Worm (Caenorhabditis elegans): ENCODE data around the gene haf-2.
"Not testable (repeated sequence)": the region's sequence is repeated elsewhere in the genome, so short reads cannot be mapped to it uniquely, and the experiment has no call there.

Gene haf-2

ce11 chrII:7379021-7379420 is 22.8 kb upstream of the haf-2 start, which contains the start of gene C07D10.6:
TSS of gene C07D10.6 (plus strand) at chrII:7379321.
- TF ChIP-seq tra-4 (tag; optimal IDR thresholded peaks at IDR 0.05) (no peak), hmbx-1 (tag; optimal IDR thresholded peaks at IDR 0.05) (no peak), hnd-1 (tag; optimal IDR thresholded peaks at IDR 0.05) (no peak), F13C5.2 (tag; optimal IDR thresholded peaks at IDR 0.05) (no peak), aly-1 (tag; optimal IDR thresholded peaks at IDR 0.05) (no peak), pes-1 (GFP tag; IDR thresholded peaks at IDR 0.05) (no peak), ceh-36 (tag; optimal IDR thresholded peaks at IDR 0.05) (no peak), ama-1 (optimal IDR thresholded peaks at IDR 0.05) (no peak), scrt-1 (GFP tag; IDR thresholded peaks at IDR 0.05) (no peak), hmg-4 (GFP tag; optimal IDR thresholded peaks at IDR 0.05) (no peak), tbx-11 (GFP tag; IDR thresholded peaks at IDR 0.05) (no peak), B0310.2 (tag; optimal IDR thresholded peaks at IDR 0.05) (no peak), flt-1 (GFP tag; IDR thresholded peaks at IDR 0.05) (no peak), ets-7 (tag; optimal IDR thresholded peaks at IDR 0.05) (no peak), sea-1 (GFP tag; conservative IDR thresholded peaks at IDR 0.05) (no peak), tbx-37 (GFP tag; conservative IDR thresholded peaks at IDR 0.05) (no peak)

ce11 chrII:7374980-7375379 is 18.8 kb upstream of the haf-2 start, which contains the start of gene F43E2.1:
TSS of gene F43E2.1 (plus strand) at chrII:7375280.
- no peak for TF ChIP-seq ceh-13 (GFP tag; optimal IDR thresholded peaks at IDR 0.05)
- no peak for TF ChIP-seq ets-7 (tag; optimal IDR thresholded peaks at IDR 0.05)
- TF ChIP-seq tbx-37 (GFP tag; conservative IDR thresholded peaks at IDR 0.05), result no peak
- no peak for TF ChIP-seq aly-1 (tag; optimal IDR thresholded peaks at IDR 0.05)
- TF ChIP-seq F13C5.2 (tag; optimal IDR thresholded peaks at IDR 0.05), result no peak
- TF ChIP-seq pes-1 (GFP tag; IDR thresholded peaks at IDR 0.05), result no peak
- TF ChIP-seq hmg-4 (GFP tag; optimal IDR thresholded peaks at IDR 0.05), result no peak
- TF ChIP-seq scrt-1 (GFP tag; IDR thresholded peaks at IDR 0.05), result no peak
- TF ChIP-seq flt-1 (GFP tag; IDR thresholded peaks at IDR 0.05), result no peak
- TF ChIP-seq sea-1 (GFP tag; conservative IDR thresholded peaks at IDR 0.05), result no peak
- no peak for TF ChIP-seq hnd-1 (tag; optimal IDR thresholded peaks at IDR 0.05)
- TF ChIP-seq hmbx-1 (tag; optimal IDR thresholded peaks at IDR 0.05), result no peak
- no peak for TF ChIP-seq tra-4 (tag; optimal IDR thresholded peaks at IDR 0.05)
- no peak for TF ChIP-seq ceh-36 (tag; optimal IDR thresholded peaks at IDR 0.05)

ce11 chrII:7374143-7374542 is 17.9 kb upstream of the haf-2 start, which contains the start of the genes mtch-1 and rpb-4:
TSS of gene mtch-1 (minus strand) at chrII:7374166.
TSS of gene rpb-4 (plus strand) at chrII:7374495.
- TF ChIP-seq F13C5.2 (tag; optimal IDR thresholded peaks at IDR 0.05) (no peak), ceh-13 (GFP tag; optimal IDR thresholded peaks at IDR 0.05) (no peak), hmbx-1 (tag; optimal IDR thresholded peaks at IDR 0.05) (no peak), tra-4 (tag; optimal IDR thresholded peaks at IDR 0.05) (no peak), hnd-1 (tag; optimal IDR thresholded peaks at IDR 0.05) (no peak), aly-1 (tag; optimal IDR thresholded peaks at IDR 0.05) (no peak), ama-1 (optimal IDR thresholded peaks at IDR 0.05) (no peak), scrt-1 (GFP tag; IDR thresholded peaks at IDR 0.05) (no peak), flt-1 (GFP tag; IDR thresholded peaks at IDR 0.05) (no peak), ets-7 (tag; optimal IDR thresholded peaks at IDR 0.05) (no peak), B0310.2 (tag; optimal IDR thresholded peaks at IDR 0.05) (no peak), sea-1 (GFP tag; conservative IDR thresholded peaks at IDR 0.05) (no peak)

ce11 chrII:7370195-7370594 is 14.0 kb upstream of the haf-2 start, which contains the start of gene F43E2.11:
TSS of gene F43E2.11 (minus strand) at chrII:7370295.
- not testable (repeated sequence) for TF ChIP-seq B0310.2, hnd-1, F13C5.2 (tag; optimal IDR thresholded peaks at IDR 0.05)

- TF ChIP-seq F13C5.2 (tag; optimal IDR thresholded peaks at IDR 0.05), result no peak
- TF ChIP-seq flt-1 (GFP tag; IDR thresholded peaks at IDR 0.05), result no peak
- no peak for TF ChIP-seq tbx-37 (GFP tag; conservative IDR thresholded peaks at IDR 0.05)
- no peak for TF ChIP-seq ama-1 (optimal IDR thresholded peaks at IDR 0.05)
- TF ChIP-seq hmg-4 (GFP tag; optimal IDR thresholded peaks at IDR 0.05), result no peak
- TF ChIP-seq hnd-1 (tag; optimal IDR thresholded peaks at IDR 0.05), result no peak
- no peak for TF ChIP-seq ceh-13 (GFP tag; optimal IDR thresholded peaks at IDR 0.05)
- no peak for TF ChIP-seq pes-1 (GFP tag; IDR thresholded peaks at IDR 0.05)
- no peak for TF ChIP-seq B0310.2 (tag; optimal IDR thresholded peaks at IDR 0.05)
Observed at ce11 chrII:7368761-7369160, 12.5 kb upstream of the haf-2 start, which contains the start of gene F43E2.6. TSS of gene F43E2.6 (minus strand) at chrII:7368861.

ce11 chrII:7363990-7364455 is 7.8 kb upstream of the haf-2 start, which contains the start of gene msra-1:
TSS of gene msra-1 (minus strand) at chrII:7364040.
- no peak for TF ChIP-seq ama-1 (optimal IDR thresholded peaks at IDR 0.05)

ce11 chrII:7358489-7358943 is 2.3 kb upstream of the haf-2 start, which contains the start of gene insc-1:
TSS of gene insc-1 (plus strand) at chrII:7358893.
- no peak for TF ChIP-seq hnd-1 (tag; optimal IDR thresholded peaks at IDR 0.05)
- no peak for TF ChIP-seq ets-7 (tag; optimal IDR thresholded peaks at IDR 0.05)
- no peak for TF ChIP-seq aly-1 (tag; optimal IDR thresholded peaks at IDR 0.05)
- TF ChIP-seq F13C5.2 (tag; optimal IDR thresholded peaks at IDR 0.05), result no peak
- no peak for TF ChIP-seq hmg-4 (GFP tag; optimal IDR thresholded peaks at IDR 0.05)

ce11 chrII:7357176-7357575 is 950 bp upstream of the haf-2 start:
- TF ChIP-seq sea-1 (GFP tag; conservative IDR thresholded peaks at IDR 0.05), result no peak
- no peak for TF ChIP-seq aly-1 (tag; optimal IDR thresholded peaks at IDR 0.05)
- TF ChIP-seq tra-4 (tag; optimal IDR thresholded peaks at IDR 0.05), result no peak
- no peak for TF ChIP-seq hmg-4 (GFP tag; optimal IDR thresholded peaks at IDR 0.05)
- TF ChIP-seq scrt-1 (GFP tag; IDR thresholded peaks at IDR 0.05), result no peak
- no peak for TF ChIP-seq pes-1 (GFP tag; IDR thresholded peaks at IDR 0.05)
- TF ChIP-seq F13C5.2 (tag; optimal IDR thresholded peaks at IDR 0.05), result no peak
- TF ChIP-seq ceh-13 (GFP tag; optimal IDR thresholded peaks at IDR 0.05), result no peak
- TF ChIP-seq ceh-36 (tag; optimal IDR thresholded peaks at IDR 0.05), result no peak
